Worm (Caenorhabditis elegans) whole organism, L4/young adult: ENCODE measurements around the gene srh-80.

Source experiments
- W03F9.2 ChIP-seq: fragments of 150-350 bp; optimal IDR thresholded peaks from 2 replicates; lab custom pipeline; 2014; ENCODE audit warnings: missing biosample characterization, missing genetic modification characterization
- him-1 ChIP-seq: sonication (generic microtip); optimal IDR thresholded peaks from 2 replicates; lab custom pipeline; 2016; ENCODE audit warnings: missing genotype, missing genetic modification reagents, missing genetic modification characterization, missing compliant biosample characterization

DNA sequence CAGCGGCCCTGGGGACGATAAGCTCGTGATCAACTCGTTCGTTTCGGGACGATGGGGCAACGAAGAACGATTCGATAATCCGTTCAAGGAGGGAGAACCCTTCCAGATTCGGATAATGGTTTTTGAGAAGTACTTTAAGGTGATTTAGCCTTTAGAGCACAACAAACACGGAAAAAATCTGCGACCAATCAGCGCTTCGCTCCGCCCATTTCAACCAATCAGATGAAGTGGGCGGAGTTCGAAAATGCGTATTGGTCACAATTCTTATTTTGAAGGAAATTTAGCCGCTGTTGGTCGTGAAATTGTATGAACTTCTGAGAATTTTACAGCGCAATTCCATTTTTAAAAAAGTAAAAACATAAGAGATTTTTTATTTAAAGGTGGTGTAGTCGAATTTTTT, 12.9 kb upstream of the srh-80 start:
- TF ChIP-seq him-1 (tag; lab: Kevin White, UChicago) (no peak), W03F9.2 (tag; lab: Kevin White, UChicago) (no peak)
